Fruit fly (Drosophila melanogaster) whole organism, embryonic: ENCODE data around the gene CG4570.

Experiments
- Asciz ChIP-seq: fragments of 200-800 bp; sonication (Bioruptor generic); optimal IDR thresholded peaks from 2 replicates; lab custom pipeline; 2017; ENCODE audit warnings: missing biosample characterization, mild to moderate bottlenecking, missing genetic modification characterization, missing genetic modification reagents
- CG11398 ChIP-seq: fragments of 200-800 bp; sonication (Bioruptor generic); optimal IDR thresholded peaks from 2 replicates; lab custom pipeline; 2016; ENCODE audit warnings: missing biosample characterization, missing genetic modification characterization
- CG12071 ChIP-seq: fragments of 200-800 bp; sonication (Bioruptor generic); optimal IDR thresholded peaks from 3 replicates; lab custom pipeline; 2018; ENCODE audit warnings: missing biosample characterization, mild to moderate bottlenecking, missing genetic modification characterization
- CG12155 ChIP-seq: fragments of 200-800 bp; sonication (Bioruptor generic); optimal IDR thresholded peaks from 3 replicates; lab custom pipeline; 2016; ENCODE audit warnings: missing biosample characterization, missing genetic modification characterization
- CG13424 ChIP-seq: fragments of 200-800 bp; sonication (Bioruptor generic); optimal IDR thresholded peaks from 2 replicates; lab custom pipeline; 2019; ENCODE audit warnings: missing biosample characterization, mild to moderate bottlenecking, missing genetic modification characterization, moderate library complexity
- CG15601 ChIP-seq: fragments of 200-800 bp; sonication (Bioruptor generic); optimal IDR thresholded peaks from 3 replicates; lab custom pipeline; 2019; ENCODE audit warnings: missing biosample characterization, mild to moderate bottlenecking, missing genetic modification characterization, moderate library complexity
- CG1602 ChIP-seq: fragments of 200-800 bp; sonication (Bioruptor generic); optimal IDR thresholded peaks from 3 replicates; lab custom pipeline; 2016; ENCODE audit warnings: missing biosample characterization, missing genetic modification characterization
- CG1792 ChIP-seq: fragments of 200-800 bp; sonication (Bioruptor generic); optimal IDR thresholded peaks from 2 replicates; lab custom pipeline; 2016; ENCODE audit warnings: missing biosample characterization, missing genetic modification characterization
- CG30020 ChIP-seq: fragments of 200-800 bp; optimal IDR thresholded peaks from 2 replicates; lab custom pipeline; 2019; ENCODE audit warnings: missing biosample characterization, mild to moderate bottlenecking, missing genetic modification characterization, moderate library complexity
- CG9727 ChIP-seq: fragments of 200-800 bp; sonication (Bioruptor generic); optimal IDR thresholded peaks from 3 replicates; lab custom pipeline; 2017; ENCODE audit warnings: missing biosample characterization, mild to moderate bottlenecking, missing genetic modification characterization
- CrebB ChIP-seq: fragments of 200-800 bp; sonication (Bioruptor generic); optimal IDR thresholded peaks from 3 replicates; lab custom pipeline; 2018; ENCODE audit warnings: missing biosample characterization, mild to moderate bottlenecking, missing genetic modification characterization
- Dek ChIP-seq: fragments of 200-800 bp; sonication (Bioruptor generic); optimal IDR thresholded peaks from 3 replicates; lab custom pipeline; 2019; ENCODE audit warnings: missing biosample characterization, mild to moderate bottlenecking, missing genetic modification characterization, moderate library complexity
- Dref ChIP-seq: fragments of 200-800 bp; sonication (Bioruptor generic); IDR thresholded peaks from 2 replicates; pipeline ENCODE4 v1.3.6; 2022; ENCODE audit warnings: missing biosample characterization, missing genetic modification characterization
- E2f1 ChIP-seq: fragments of 200-800 bp; sonication (Bioruptor generic); IDR thresholded peaks from 2 replicates; pipeline ENCODE4 v1.3.6; 2022; ENCODE audit warnings: missing biosample characterization, missing genetic modification characterization
- GATAe ChIP-seq: fragments of 200-800 bp; sonication (Bioruptor generic); conservative IDR thresholded peaks from 2 replicates; pipeline ENCODE4 v1.3.6; 2022; ENCODE audit warnings: missing biosample characterization, missing genetic modification characterization
- HHEX ChIP-seq: fragments of 200-800 bp; sonication (Bioruptor generic); optimal IDR thresholded peaks from 3 replicates; lab custom pipeline; 2017; ENCODE audit warnings: missing biosample characterization, mild to moderate bottlenecking, missing genetic modification characterization, missing genetic modification reagents
- Hmr ChIP-seq: fragments of 200-800 bp; sonication (Bioruptor generic); optimal IDR thresholded peaks from 3 replicates; lab custom pipeline; 2017; ENCODE audit warnings: mild to moderate bottlenecking, missing biosample characterization, missing genetic modification reagents, missing genetic modification characterization
- Jarid2 ChIP-seq: fragments of 200-800 bp; sonication (Bioruptor generic); optimal IDR thresholded peaks from 3 replicates; lab custom pipeline; 2017; ENCODE audit warnings: mild to moderate bottlenecking, missing biosample characterization, missing genetic modification reagents, missing genetic modification characterization
- Nf-YA ChIP-seq: fragments of 200-800 bp; sonication (Bioruptor generic); IDR thresholded peaks from 2 replicates; pipeline ENCODE4 v1.3.6; 2022; ENCODE audit warnings: missing biosample characterization, missing genetic modification characterization
- Oaz ChIP-seq: fragments of 200-800 bp; sonication (Bioruptor generic); IDR thresholded peaks from 2 replicates; pipeline ENCODE4 v1.3.6; 2022; ENCODE audit warnings: missing biosample characterization, missing genetic modification characterization
- Vsx1 ChIP-seq: fragments of 200-800 bp; sonication (Bioruptor generic); optimal IDR thresholded peaks from 2 replicates; lab custom pipeline; 2017; ENCODE audit warnings: missing biosample characterization, mild to moderate bottlenecking, missing genetic modification characterization, missing genetic modification reagents
- YL-1 ChIP-seq: fragments of 200-800 bp; sonication (Bioruptor generic); optimal IDR thresholded peaks from 3 replicates; lab custom pipeline; 2017; ENCODE audit warnings: missing biosample characterization, mild to moderate bottlenecking, missing genetic modification characterization
- ara ChIP-seq: fragments of 200-800 bp; sonication (Bioruptor generic); IDR thresholded peaks from 2 replicates; pipeline ENCODE4 v1.3.6; 2022; ENCODE audit warnings: missing biosample characterization, missing genetic modification characterization
- cg ChIP-seq: fragments of 200-800 bp; sonication (Bioruptor generic); optimal IDR thresholded peaks from 3 replicates; lab custom pipeline; 2019; ENCODE audit warnings: missing biosample characterization, mild to moderate bottlenecking, missing genetic modification characterization, moderate library complexity
- chn ChIP-seq: fragments of 200-800 bp; sonication (Bioruptor generic); optimal IDR thresholded peaks from 2 replicates; lab custom pipeline; 2016; ENCODE audit warnings: missing biosample characterization, missing genetic modification characterization
- dan ChIP-seq: fragments of 200-800 bp; sonication (Bioruptor generic); IDR thresholded peaks from 2 replicates; pipeline ENCODE4 v1.3.6; 2022; ENCODE audit warnings: missing biosample characterization, missing genetic modification characterization
- emc ChIP-seq: fragments of 200-800 bp; sonication (Bioruptor generic); optimal IDR thresholded peaks from 2 replicates; lab custom pipeline; 2016; ENCODE audit warnings: missing biosample characterization, missing genetic modification characterization
- fd102C ChIP-seq: fragments of 200-800 bp; sonication (Bioruptor generic); optimal IDR thresholded peaks from 2 replicates; lab custom pipeline; 2018; ENCODE audit warnings: missing biosample characterization, mild to moderate bottlenecking, missing genetic modification characterization, moderate library complexity
- fru ChIP-seq: fragments of >200 bp; optimal IDR thresholded peaks from 2 replicates; lab custom pipeline; 2017
- gcm2 ChIP-seq: fragments of 200-800 bp; sonication (Bioruptor generic); optimal IDR thresholded peaks from 2 replicates; lab custom pipeline; 2016; ENCODE audit warnings: missing biosample characterization, missing genetic modification characterization
- grau ChIP-seq: fragments of 200-800 bp; optimal IDR thresholded peaks from 3 replicates; lab custom pipeline; 2019; ENCODE audit warnings: missing biosample characterization, mild to moderate bottlenecking, missing genetic modification characterization, moderate library complexity
- gt ChIP-seq: fragments of 200-800 bp; sonication (Bioruptor generic); IDR thresholded peaks from 2 replicates; pipeline ENCODE4 v1.3.6; 2022; ENCODE audit warnings: missing biosample characterization, missing genetic modification characterization
- hbn ChIP-seq: fragments of 200-800 bp; sonication (Bioruptor generic); IDR thresholded peaks from 2 replicates; pipeline ENCODE4 v1.3.6; 2022; ENCODE audit warnings: missing biosample characterization, missing genetic modification characterization; ENCODE audit not compliant: partially characterized antibody
- maf-S ChIP-seq: fragments of 200-800 bp; sonication (Bioruptor generic); optimal IDR thresholded peaks from 2 replicates; lab custom pipeline; 2016; ENCODE audit warnings: missing biosample characterization, missing genetic modification characterization
- mam ChIP-seq: fragments of 200-800 bp; sonication (Bioruptor generic); optimal IDR thresholded peaks from 3 replicates; lab custom pipeline; 2016; ENCODE audit warnings: missing biosample characterization, missing genetic modification characterization
- nau ChIP-seq: fragments of 200-800 bp; sonication (Bioruptor generic); optimal IDR thresholded peaks from 3 replicates; lab custom pipeline; 2017; ENCODE audit warnings: missing biosample characterization, mild to moderate bottlenecking, missing genetic modification characterization, missing genetic modification reagents
- prd ChIP-seq, 3 experiments: fragments of >200 bp in 2 of 3; fragments of 200-800 bp in 1 of 3; sonication (Bioruptor generic) in 1 of 3; optimal IDR thresholded peaks in 2 of 3; IDR thresholded peaks in 1 of 3; 2 replicates in 2 of 3; 3 replicates in 1 of 3; pipeline versions ENCODE4 v1.3.6 to Lab custom; 2017 to 2022; ENCODE audit warnings: missing biosample characterization in 1 of 3, missing genetic modification characterization in 1 of 3
- psq ChIP-seq: fragments of 200-800 bp; sonication (Bioruptor generic); optimal IDR thresholded peaks from 2 replicates; lab custom pipeline; 2017; ENCODE audit warnings: missing biosample characterization, missing genetic modification characterization
- ranshi ChIP-seq: fragments of 200-800 bp; sonication (Bioruptor generic); IDR thresholded peaks from 2 replicates; pipeline ENCODE4 v1.3.6; 2022; ENCODE audit warnings: missing biosample characterization, missing genetic modification characterization
- sima ChIP-seq: fragments of 200-800 bp; sonication (Bioruptor generic); optimal IDR thresholded peaks from 2 replicates; lab custom pipeline; 2016; ENCODE audit warnings: missing biosample characterization, missing genetic modification characterization
- slp2 ChIP-seq: fragments of 200-800 bp; sonication (Bioruptor generic); optimal IDR thresholded peaks from 2 replicates; lab custom pipeline; 2016; ENCODE audit warnings: missing biosample characterization, missing genetic modification characterization
- sr ChIP-seq: fragments of 200-800 bp; sonication (Bioruptor generic); IDR thresholded peaks from 3 replicates; pipeline ENCODE4 v1.3.6; 2022; ENCODE audit warnings: missing biosample characterization, missing genetic modification characterization
- tgo ChIP-seq: fragments of 200-800 bp; sonication (Bioruptor generic); IDR thresholded peaks from 3 replicates; pipeline ENCODE4 v1.3.6; 2022; ENCODE audit warnings: missing biosample characterization, missing genetic modification characterization
- unc-4 ChIP-seq: fragments of 200-800 bp; sonication (Bioruptor generic); IDR thresholded peaks from 2 replicates; pipeline ENCODE4 v1.3.6; 2022; ENCODE audit warnings: missing biosample characterization, missing genetic modification characterization; ENCODE audit not compliant: partially characterized antibody
- vvl ChIP-seq: fragments of 200-800 bp; sonication (Bioruptor generic); IDR thresholded peaks from 2 replicates; pipeline ENCODE4 v1.3.6; 2022; ENCODE audit warnings: missing biosample characterization, missing genetic modification characterization
- zen ChIP-seq: fragments of 200-800 bp; sonication (Bioruptor generic); optimal IDR thresholded peaks from 3 replicates; lab custom pipeline; 2018; ENCODE audit warnings: missing biosample characterization, mild to moderate bottlenecking, missing genetic modification characterization, moderate library complexity

CG4570 gene

DNA sequence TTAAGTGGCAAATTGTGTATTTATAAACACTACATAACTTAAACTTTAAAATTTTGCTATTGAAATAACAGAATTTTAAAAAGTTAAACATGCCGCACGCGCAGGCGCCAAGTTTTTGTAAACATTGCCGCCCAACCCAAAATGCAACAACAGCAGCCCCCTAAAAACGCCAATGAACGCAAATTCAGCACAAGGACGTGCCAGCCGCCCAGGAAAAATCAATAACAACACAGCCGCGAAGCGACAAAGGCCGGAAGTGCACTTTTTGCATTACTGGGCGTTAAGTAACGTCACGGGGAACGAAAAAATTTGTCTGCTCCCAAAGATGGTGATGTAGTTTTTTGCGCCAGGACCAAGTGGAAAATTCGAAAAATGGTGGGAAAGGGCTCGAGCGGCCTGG, 16.2 kb downstream of the CG4570 start, which contains the start of gene CG4596 (continued):
- TF ChIP-seq emc (GFP tag; lab: Kevin White, UChicago) (no peak), CG30020 (tag; lab: Kevin White, UChicago) (no peak), Jarid2 (GFP tag; lab: Kevin White, UChicago) (no peak), maf-S (GFP tag; lab: Kevin White, UChicago) (no peak), chn (GFP tag; lab: Kevin White, UChicago) (no peak)
- TF ChIP-seq, all 482 proteins: peak for 5

DNA sequence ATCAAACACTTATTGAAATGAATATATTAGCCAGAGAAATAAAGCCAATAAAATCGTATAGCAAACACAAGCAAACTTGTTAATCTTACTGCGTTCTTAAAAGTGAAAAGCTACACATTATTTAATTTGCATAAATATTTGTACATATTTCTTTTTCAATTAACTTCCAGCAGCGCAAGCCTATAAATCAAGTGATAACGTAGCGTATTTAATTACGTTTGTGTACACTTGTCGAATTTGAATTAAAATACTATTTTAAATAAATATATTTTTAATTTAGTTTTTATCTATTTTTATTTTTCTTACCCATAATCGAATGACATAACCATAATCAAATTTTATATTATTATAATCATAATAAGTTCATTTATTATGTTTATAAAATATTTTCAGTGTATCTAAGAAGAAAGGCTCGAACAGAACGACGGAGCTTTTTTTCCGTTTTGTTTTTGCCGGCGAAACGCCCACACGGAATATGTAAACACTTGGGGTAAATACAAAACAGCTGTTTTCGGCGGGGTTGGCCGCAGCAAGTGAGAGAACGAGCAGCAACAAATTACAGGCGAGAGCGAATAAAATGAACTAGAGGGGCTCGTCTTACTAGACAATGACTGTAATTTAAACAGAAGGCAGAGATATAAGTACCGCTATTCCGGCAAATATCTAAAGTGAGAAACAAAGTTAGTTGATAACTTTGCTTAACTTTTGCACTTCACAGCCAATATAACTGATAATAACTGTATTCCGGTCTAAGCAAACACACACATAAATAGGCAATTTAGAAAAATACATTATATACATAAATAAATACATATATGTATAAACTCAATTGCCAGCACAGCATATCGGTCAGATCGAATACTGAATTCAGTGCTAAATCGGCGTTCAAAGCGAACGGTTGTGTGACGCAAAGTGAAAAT, 19.2 kb downstream of the CG4570 start, which contains the start of gene Sodh2:
Sodh2 (plus strand) TSS at position 870 of the 920 bp plus-strand sequence.
- TF ChIP-seq CG1792 (GFP tag; lab: Kevin White, UChicago) (peak; percentile 68), slp2 (GFP tag; lab: Kevin White, UChicago) (peak; percentile 27), cg (peak; percentile 14), grau (tag; lab: Kevin White, UChicago) (peak; percentile 95), unc-4 (0 out of 2 replicates have a peak, but pooled peaks have one; percentile 15), Nf-YA (GFP tag; lab: Robert Waterston, UW) (0 out of 2 replicates have a peak, but pooled peaks have one; percentile 40), YL-1 (peak; percentile 75), CG12155 (GFP tag; lab: Kevin White, UChicago) (peak; percentile 59), gt (GFP tag; lab: Robert Waterston, UW) (no peak), GATAe (no peak), prd (optimal IDR thresholded peaks at IDR 0.05; lab: Kevin White, UChicago) (no peak), prd (GFP tag; IDR thresholded peaks at IDR 0.05; lab: Robert Waterston, UW) (peak; percentile 80), tgo (GFP tag; lab: Robert Waterston, UW) (peak; percentile 54; the same call in 1 of the 3 replicates), HHEX (GFP tag; lab: Kevin White, UChicago) (peak; percentile 84), vvl (GFP tag; lab: Robert Waterston, UW) (peak; percentile 79), chn (GFP tag; lab: Kevin White, UChicago) (peak; percentile 22), sima (GFP tag; lab: Kevin White, UChicago) (peak; percentile 17), dan (GFP tag; lab: Robert Waterston, UW) (no peak), Oaz (GFP tag; lab: Robert Waterston, UW) (0 out of 2 replicates have a peak, but pooled peaks have one; percentile 25), CG11398 (peak; percentile 35), mam (GFP tag; lab: Kevin White, UChicago) (peak; percentile 84), gcm2 (no peak), CG12071 (GFP tag; lab: Kevin White, UChicago) (peak; percentile 89), CG13424 (tag; lab: Kevin White, UChicago) (peak; percentile 76), CG15601 (peak; percentile 59), sr (GFP tag; lab: Robert Waterston, UW) (peak; percentile 90), nau (GFP tag; lab: Kevin White, UChicago) (peak; percentile 72), CG1602 (peak; percentile 14), Dek (peak; percentile 79), fru (lab: Kevin White, UChicago) (no peak), E2f1 (GFP tag; lab: Robert Waterston, UW) (0 out of 2 replicates have a peak, but pooled peaks have one; percentile 47), ara (GFP tag; lab: Robert Waterston, UW) (peak; percentile 66), Vsx1 (GFP tag; lab: Kevin White, UChicago) (peak; percentile 72), zen (no peak), CrebB (tag; lab: Kevin White, UChicago) (peak; percentile 78), Dref (GFP tag; lab: Robert Waterston, UW) (no peak), fd102C (GFP tag; lab: Kevin White, UChicago) (no peak), hbn (GFP tag; lab: Robert Waterston, UW) (no peak), Asciz (GFP tag; lab: Kevin White, UChicago) (peak; percentile 82), psq (GFP tag; lab: Kevin White, UChicago) (no peak), ranshi (peak; percentile 23), CG9727 (GFP tag; lab: Kevin White, UChicago) (peak; percentile 77), Hmr (GFP tag; lab: Kevin White, UChicago) (peak; percentile 94)
